Worm (Caenorhabditis elegans) whole organism, late embryonic: ENCODE measurements around the gene vglu-2.
A peak's percentile ranks its signal among the peaks of the same experiment; 100 is the strongest.

ENCODE experiments used
- C08G9.2 ChIP-seq: sonication (generic microtip); optimal IDR thresholded peaks from 2 replicates; lab custom pipeline; 2016; ENCODE audit warnings: mild to moderate bottlenecking, missing genetic modification characterization, moderate library complexity, missing compliant biosample characterization
- C38D4.7 ChIP-seq: fragments of 200-800 bp; sonication (Bioruptor generic); optimal IDR thresholded peaks from 2 replicates; lab custom pipeline; 2018; ENCODE audit warnings: mild to moderate bottlenecking, missing genetic modification characterization, moderate library complexity, missing compliant biosample characterization
- F13H6.1 ChIP-seq: sonication (generic microtip); optimal IDR thresholded peaks from 2 replicates; lab custom pipeline; 2016; ENCODE audit warnings: missing genetic modification characterization, missing compliant biosample characterization
- K02D7.2 ChIP-seq: sonication (generic microtip); optimal IDR thresholded peaks from 2 replicates; lab custom pipeline; 2017; ENCODE audit warnings: mild to moderate bottlenecking, missing genetic modification characterization, missing compliant biosample characterization
- K09A11.1 ChIP-seq: sonication (generic microtip); optimal IDR thresholded peaks from 2 replicates; lab custom pipeline; 2017; ENCODE audit warnings: antibody characterized with exemption, mild to moderate bottlenecking, missing genetic modification characterization, missing compliant biosample characterization; ENCODE audit not compliant: insufficient read depth
- T23F11.4 ChIP-seq: fragments of 200-800 bp; sonication (Bioruptor generic); optimal IDR thresholded peaks from 2 replicates; lab custom pipeline; 2018; ENCODE audit warnings: mild to moderate bottlenecking, missing genetic modification characterization, missing compliant biosample characterization
- ceh-14 ChIP-seq: sonication (generic microtip); optimal IDR thresholded peaks from 2 replicates; lab custom pipeline; 2016; ENCODE audit warnings: missing genotype, missing genetic modification characterization, missing compliant biosample characterization
- ceh-18 ChIP-seq: sonication (generic microtip); optimal IDR thresholded peaks from 2 replicates; lab custom pipeline; 2016; ENCODE audit warnings: missing genetic modification characterization, missing compliant biosample characterization
- ceh-2 ChIP-seq: sonication (generic microtip); optimal IDR thresholded peaks from 2 replicates; lab custom pipeline; 2016; ENCODE audit warnings: missing genotype, missing genetic modification characterization, missing compliant biosample characterization
- ceh-22 ChIP-seq: sonication (generic microtip); optimal IDR thresholded peaks from 2 replicates; lab custom pipeline; 2017; ENCODE audit warnings: missing biosample characterization, missing genetic modification characterization
- ceh-24 ChIP-seq: sonication (generic microtip); optimal IDR thresholded peaks from 2 replicates; lab custom pipeline; 2016; ENCODE audit warnings: mild to moderate bottlenecking, missing genetic modification characterization, missing compliant biosample characterization
- ceh-30 ChIP-seq: fragments of 150-350 bp; optimal IDR thresholded peaks from 2 replicates; lab custom pipeline; 2014; ENCODE audit warnings: missing biosample characterization, missing genetic modification characterization
- ceh-31 ChIP-seq: sonication (generic microtip); optimal IDR thresholded peaks from 2 replicates; lab custom pipeline; 2016; ENCODE audit warnings: missing genetic modification characterization, missing compliant biosample characterization
- ceh-45 ChIP-seq: fragments of 200-800 bp; sonication (Bioruptor generic); IDR thresholded peaks from 2 replicates; pipeline ENCODE4 v1.3.6; 2022; ENCODE audit warnings: missing genetic modification reagents, missing genetic modification characterization, missing compliant biosample characterization
- ceh-9 ChIP-seq: sonication (generic microtip); optimal IDR thresholded peaks from 2 replicates; lab custom pipeline; 2016; ENCODE audit warnings: mild to moderate bottlenecking, missing genetic modification characterization, inconsistent platforms, missing compliant biosample characterization
- che-1 ChIP-seq: sonication (generic microtip); optimal IDR thresholded peaks from 2 replicates; lab custom pipeline; 2016; ENCODE audit warnings: mild to moderate bottlenecking, missing genetic modification characterization, missing compliant biosample characterization
- dve-1 ChIP-seq: sonication (generic microtip); optimal IDR thresholded peaks from 2 replicates; lab custom pipeline; 2017; ENCODE audit warnings: antibody characterized with exemption, mild to moderate bottlenecking, missing genetic modification characterization, missing compliant biosample characterization
- elt-4 ChIP-seq: sonication (generic microtip); optimal IDR thresholded peaks from 2 replicates; lab custom pipeline; 2016; ENCODE audit warnings: missing genetic modification characterization, missing compliant biosample characterization
- ets-4 ChIP-seq: sonication (generic microtip); optimal IDR thresholded peaks from 2 replicates; lab custom pipeline; 2016; ENCODE audit warnings: missing genetic modification characterization, missing compliant biosample characterization
- eyg-1 ChIP-seq: sonication (generic microtip); optimal IDR thresholded peaks from 2 replicates; lab custom pipeline; 2016; ENCODE audit warnings: missing genotype, missing genetic modification characterization, missing compliant biosample characterization
- fax-1 ChIP-seq: sonication (generic microtip); optimal IDR thresholded peaks from 2 replicates; lab custom pipeline; 2016; ENCODE audit warnings: missing genotype, missing genetic modification characterization, missing compliant biosample characterization
- fkh-10 ChIP-seq: fragments of 150-350 bp; optimal IDR thresholded peaks from 2 replicates; lab custom pipeline; 2014; ENCODE audit warnings: missing biosample characterization, missing genetic modification reagents, missing genetic modification characterization
- fkh-6 ChIP-seq: sonication (generic microtip); optimal IDR thresholded peaks from 2 replicates; lab custom pipeline; 2016; ENCODE audit warnings: missing genetic modification characterization, missing compliant biosample characterization
- gmeb-2 ChIP-seq: sonication (generic microtip); optimal IDR thresholded peaks from 2 replicates; lab custom pipeline; 2016; ENCODE audit warnings: missing genetic modification characterization, inconsistent platforms, missing compliant biosample characterization
- hlh-13 ChIP-seq: fragments of 200-800 bp; sonication (Bioruptor generic); optimal IDR thresholded peaks from 2 replicates; lab custom pipeline; 2018; ENCODE audit warnings: mild to moderate bottlenecking, missing genetic modification characterization, missing compliant biosample characterization
- hlh-15 ChIP-seq: sonication (generic microtip); optimal IDR thresholded peaks from 2 replicates; lab custom pipeline; 2016; ENCODE audit warnings: missing genetic modification characterization, missing compliant biosample characterization
- hlh-30 ChIP-seq: sonication (generic microtip); optimal IDR thresholded peaks from 2 replicates; lab custom pipeline; 2017; ENCODE audit warnings: antibody characterized with exemption, missing genetic modification characterization, missing compliant biosample characterization; ENCODE audit not compliant: insufficient read depth
- hlh-8 ChIP-seq: sonication (generic microtip); optimal IDR thresholded peaks from 2 replicates; lab custom pipeline; 2016; ENCODE audit warnings: missing genotype, missing genetic modification characterization, missing compliant biosample characterization
- lim-6 ChIP-seq: sonication (generic microtip); optimal IDR thresholded peaks from 2 replicates; lab custom pipeline; 2016; ENCODE audit warnings: missing genetic modification characterization, missing compliant biosample characterization
- madf-2 ChIP-seq: sonication (generic microtip); optimal IDR thresholded peaks from 2 replicates; lab custom pipeline; 2017; ENCODE audit warnings: missing genetic modification characterization, missing compliant biosample characterization
- mec-3 ChIP-seq: sonication (generic microtip); optimal IDR thresholded peaks from 2 replicates; lab custom pipeline; 2016; ENCODE audit warnings: borderline replicate concordance, missing genetic modification characterization, missing compliant biosample characterization
- nhr-11 ChIP-seq: fragments of 150-350 bp; optimal IDR thresholded peaks from 2 replicates; lab custom pipeline; 2014; ENCODE audit warnings: missing biosample characterization, missing genetic modification characterization
- nhr-232 ChIP-seq: sonication (generic microtip); optimal IDR thresholded peaks from 2 replicates; lab custom pipeline; 2016; ENCODE audit warnings: missing genetic modification characterization, missing compliant biosample characterization
- pha-2 ChIP-seq: sonication (generic microtip); optimal IDR thresholded peaks from 2 replicates; lab custom pipeline; 2017; ENCODE audit warnings: mild to moderate bottlenecking, missing genetic modification characterization, missing compliant biosample characterization
- pha-4 ChIP-seq: fragments of 150-350 bp; optimal IDR thresholded peaks from 2 replicates; lab custom pipeline; 2018; ENCODE audit warnings: missing biosample characterization, missing genetic modification reagents, missing genetic modification characterization
- pqm-1 ChIP-seq: sonication (generic microtip); optimal IDR thresholded peaks from 2 replicates; lab custom pipeline; 2016; ENCODE audit warnings: missing genetic modification characterization, missing compliant biosample characterization
- pros-1 ChIP-seq: fragments of 150-350 bp; optimal IDR thresholded peaks from 2 replicates; lab custom pipeline; 2014; ENCODE audit warnings: missing biosample characterization, missing genetic modification reagents, missing genetic modification characterization
- ref-2 ChIP-seq: sonication (generic microtip); optimal IDR thresholded peaks from 2 replicates; lab custom pipeline; 2016; ENCODE audit warnings: missing genetic modification characterization, missing compliant biosample characterization
- rnt-1 ChIP-seq: sonication (generic microtip); optimal IDR thresholded peaks from 2 replicates; lab custom pipeline; 2016; ENCODE audit warnings: missing genetic modification characterization, missing compliant biosample characterization
- sdc-2 ChIP-seq: sonication (generic microtip); optimal IDR thresholded peaks from 2 replicates; lab custom pipeline; 2016; ENCODE audit warnings: missing genotype, missing genetic modification characterization, missing compliant biosample characterization
- sox-2 ChIP-seq: fragments of 200-800 bp; sonication (Bioruptor generic); IDR thresholded peaks from 2 replicates; pipeline ENCODE4 v1.3.6; 2022; ENCODE audit warnings: missing genetic modification reagents, missing genetic modification characterization, missing compliant biosample characterization
- sox-4 ChIP-seq: sonication (generic microtip); optimal IDR thresholded peaks from 2 replicates; lab custom pipeline; 2017; ENCODE audit warnings: mild to moderate bottlenecking, missing genetic modification characterization, inconsistent platforms, missing compliant biosample characterization
- syd-9 ChIP-seq: sonication (generic microtip); optimal IDR thresholded peaks from 2 replicates; lab custom pipeline; 2016; ENCODE audit warnings: mild to moderate bottlenecking, missing genetic modification characterization, moderate library complexity, missing compliant biosample characterization
- tbx-2 ChIP-seq: sonication (generic microtip); optimal IDR thresholded peaks from 2 replicates; lab custom pipeline; 2016; ENCODE audit warnings: missing genetic modification characterization, missing compliant biosample characterization
- tbx-7 ChIP-seq: sonication (generic microtip); optimal IDR thresholded peaks from 2 replicates; lab custom pipeline; 2016; ENCODE audit warnings: missing genotype, missing genetic modification characterization, missing compliant biosample characterization
- unc-3 ChIP-seq, 2 experiments: fragments of 200-800 bp in 1 of 2; sonication (Bioruptor generic) in 1 of 2; sonication (generic microtip) in 1 of 2; conservative IDR thresholded peaks in 1 of 2; optimal IDR thresholded peaks in 1 of 2; 2 replicates each; pipeline versions ENCODE4 v1.3.6 to Lab custom; 2016 to 2022; ENCODE audit warnings: missing compliant biosample characterization in 2 of 2, missing genetic modification characterization in 2 of 2, missing genetic modification reagents in 1 of 2
- unc-55 ChIP-seq: sonication (generic microtip); optimal IDR thresholded peaks from 2 replicates; lab custom pipeline; 2017; ENCODE audit warnings: missing biosample characterization, missing genetic modification reagents, missing genetic modification characterization
- zip-5 ChIP-seq: sonication (generic microtip); optimal IDR thresholded peaks from 2 replicates; lab custom pipeline; 2016; ENCODE audit warnings: missing genetic modification characterization, missing compliant biosample characterization

vglu-2 gene

DNA sequence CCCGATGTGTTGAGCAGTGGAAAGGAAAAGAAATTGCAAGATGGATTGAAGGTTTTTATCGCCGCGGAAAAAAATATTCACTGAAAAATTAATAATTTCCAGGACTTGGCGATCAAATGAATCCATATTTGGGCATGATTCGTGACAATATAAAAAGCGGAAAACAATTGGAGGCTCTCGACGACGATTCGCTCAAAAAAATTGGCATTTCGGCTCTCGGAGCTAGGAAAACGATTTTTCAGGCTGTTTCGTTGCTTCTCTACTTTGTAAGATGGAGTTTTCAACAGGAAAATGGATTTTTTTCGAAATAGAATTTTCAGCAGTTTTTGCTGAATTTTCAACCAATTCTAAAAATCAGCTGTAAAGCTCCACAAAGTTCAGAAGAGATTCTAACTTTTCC lies 23.1 kb upstream of the vglu-2 start:
- TF ChIP-seq hlh-15: no peak
- TF ChIP-seq pha-2 (tag; lab: Kevin White, UChicago): no peak
- no peak for TF ChIP-seq sox-4 (tag; lab: Kevin White, UChicago)
- TF ChIP-seq ref-2 (tag; lab: Kevin White, UChicago): no peak
- no peak for TF ChIP-seq C08G9.2 (tag; lab: Kevin White, UChicago)
- TF ChIP-seq, all 69 proteins: peak for 0

DNA sequence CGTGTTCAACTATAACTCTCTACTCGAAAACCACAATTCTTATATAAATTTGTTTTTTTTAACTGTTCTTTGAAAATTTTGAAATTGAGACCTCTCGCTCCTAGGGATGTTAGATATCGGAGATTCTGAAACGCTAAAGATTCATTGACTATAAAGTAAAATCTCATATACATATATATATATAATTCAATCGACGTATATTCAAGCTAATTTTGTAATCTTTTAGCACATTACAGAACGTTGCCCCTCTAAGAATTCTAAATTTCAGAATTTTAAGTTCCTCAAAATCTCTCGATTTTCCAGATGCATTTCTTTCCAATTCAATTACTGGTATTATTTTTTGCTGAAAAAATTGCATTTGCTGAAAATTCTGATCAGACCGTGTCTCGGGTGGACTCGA lies 16.1 kb upstream of the vglu-2 start, which contains the start of gene pad-2:
Gene pad-2 (plus strand): TSS at position 301 of the 400 bp plus-strand sequence.
- no peak for TF ChIP-seq ceh-24
- TF ChIP-seq T23F11.4 (GFP tag; lab: Kevin White, UChicago): no peak
- TF ChIP-seq ets-4 (tag; lab: Kevin White, UChicago): no peak

DNA sequence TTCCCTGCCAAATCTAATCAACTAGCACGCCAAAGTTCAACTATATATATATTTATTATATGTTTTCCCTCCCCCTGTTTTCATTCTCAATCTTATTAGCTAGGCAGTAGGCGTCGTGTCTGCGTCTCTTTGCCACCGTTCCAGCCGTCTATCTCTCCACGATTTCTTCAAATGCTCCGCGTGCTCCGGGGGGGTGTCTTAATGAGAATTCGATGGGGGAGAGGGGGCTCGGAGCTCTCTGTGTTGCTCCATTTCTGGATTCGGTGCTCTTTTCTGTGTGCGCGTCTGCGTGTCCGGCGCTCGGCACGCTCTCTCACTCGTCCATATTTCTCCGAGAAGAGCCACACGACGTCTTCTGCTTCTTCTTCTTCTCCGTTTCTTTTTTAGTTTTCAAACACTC lies 10.7 kb upstream of the vglu-2 start:
- TF ChIP-seq ets-4 (tag; lab: Kevin White, UChicago): no peak
- no peak for TF ChIP-seq fax-1 (tag; lab: Kevin White, UChicago)
- no peak for TF ChIP-seq sox-2 (GFP tag; lab: Robert Waterston, UW)
- TF ChIP-seq ceh-45 (GFP tag; lab: Robert Waterston, UW): no peak
- TF ChIP-seq unc-3 (GFP tag; conservative IDR thresholded peaks at IDR 0.05; lab: Robert Waterston, UW): no peak
- no peak for TF ChIP-seq unc-3 (tag; optimal IDR thresholded peaks at IDR 0.05; lab: Kevin White, UChicago)
- no peak for TF ChIP-seq ceh-18 (tag; lab: Kevin White, UChicago)
- TF ChIP-seq gmeb-2 (tag; lab: Kevin White, UChicago): no peak
- no peak for TF ChIP-seq C38D4.7 (GFP tag; lab: Kevin White, UChicago)
- TF ChIP-seq ceh-2 (tag; lab: Kevin White, UChicago): no peak
- peak; percentile 71 for TF ChIP-seq fkh-10
- no peak for TF ChIP-seq elt-4 (tag; lab: Kevin White, UChicago)
- peak; percentile 27 for TF ChIP-seq hlh-30
- no peak for TF ChIP-seq C08G9.2 (tag; lab: Kevin White, UChicago)
- no peak for TF ChIP-seq ceh-9 (tag; lab: Kevin White, UChicago)
- no peak for TF ChIP-seq fkh-6 (tag; lab: Kevin White, UChicago)
- TF ChIP-seq ceh-24: no peak
- no peak for TF ChIP-seq nhr-232 (tag; lab: Kevin White, UChicago)
- TF ChIP-seq hlh-15: no peak
- no peak for TF ChIP-seq zip-5 (tag; lab: Kevin White, UChicago)
- TF ChIP-seq lim-6 (tag; lab: Kevin White, UChicago): no peak
- TF ChIP-seq K09A11.1 (tag; lab: Kevin White, UChicago): no peak
- TF ChIP-seq che-1: peak; percentile 14
- TF ChIP-seq sdc-2: no peak
- TF ChIP-seq eyg-1 (tag; lab: Kevin White, UChicago): no peak
- no peak for TF ChIP-seq madf-2 (tag; lab: Kevin White, UChicago)
- no peak for TF ChIP-seq syd-9 (tag; lab: Kevin White, UChicago)
- no peak for TF ChIP-seq pros-1 (tag; lab: Kevin White, UChicago)
- TF ChIP-seq T23F11.4 (GFP tag; lab: Kevin White, UChicago): no peak
- no peak for TF ChIP-seq dve-1
- no peak for TF ChIP-seq K02D7.2 (tag; lab: Kevin White, UChicago)
- TF ChIP-seq ref-2 (tag; lab: Kevin White, UChicago): peak; percentile 14
- no peak for TF ChIP-seq unc-55 (GFP tag; lab: Kevin White, UChicago)
- TF ChIP-seq tbx-7 (tag; lab: Kevin White, UChicago): no peak
- TF ChIP-seq nhr-11 (tag; lab: Kevin White, UChicago): no peak
- TF ChIP-seq rnt-1 (tag; lab: Kevin White, UChicago): no peak
- no peak for TF ChIP-seq F13H6.1 (tag; lab: Kevin White, UChicago)
- TF ChIP-seq pha-2 (tag; lab: Kevin White, UChicago): no peak
- peak; percentile 76 for TF ChIP-seq ceh-31
- no peak for TF ChIP-seq mec-3
- no peak for TF ChIP-seq hlh-8
- TF ChIP-seq ceh-22 (tag; lab: Kevin White, UChicago): no peak
- no peak for TF ChIP-seq hlh-13 (GFP tag; lab: Kevin White, UChicago)
- no peak for TF ChIP-seq pha-4
- TF ChIP-seq ceh-14 (tag; lab: Kevin White, UChicago): peak; percentile 78
- no peak for TF ChIP-seq pqm-1 (tag; lab: Kevin White, UChicago)
- no peak for TF ChIP-seq ceh-30
- TF ChIP-seq tbx-2 (tag; lab: Kevin White, UChicago): peak; percentile 58
